Worm (Caenorhabditis elegans) whole organism, L4 larva: ENCODE data around the gene mlc-6.

Source experiments
- F26F4.8 ChIP-seq: fragments of 200-800 bp; sonication (Bioruptor generic); conservative IDR thresholded peaks from 2 replicates; pipeline ENCODE4 v1.3.6; 2022; ENCODE audit warnings: missing genetic modification characterization, missing compliant biosample characterization
- F37D6.2 ChIP-seq: sonication (generic microtip); optimal IDR thresholded peaks from 2 replicates; lab custom pipeline; 2016; ENCODE audit warnings: mild to moderate bottlenecking, missing genetic modification characterization, missing compliant biosample characterization
- R02D3.7 ChIP-seq: fragments of 150-350 bp; sonication (generic microtip); optimal IDR thresholded peaks from 3 replicates; lab custom pipeline; 2014; ENCODE audit warnings: missing biosample characterization, missing genetic modification characterization
- aha-1 ChIP-seq: fragments of 150-350 bp; peaks from one replicate; lab custom pipeline; 2014; ENCODE audit warnings: missing biosample characterization, missing genetic modification characterization
- ceh-28 ChIP-seq: fragments of 150-350 bp; optimal IDR thresholded peaks from 2 replicates; lab custom pipeline; 2014; ENCODE audit warnings: missing biosample characterization, missing genetic modification reagents, missing genetic modification characterization
- ceh-44 ChIP-seq: fragments of 200-800 bp; sonication (Bioruptor generic); IDR thresholded peaks from 2 replicates; pipeline ENCODE4 v1.3.6; 2022; ENCODE audit warnings: missing genetic modification reagents, missing genetic modification characterization, missing compliant biosample characterization
- ceh-62 ChIP-seq: sonication (generic microtip); optimal IDR thresholded peaks from 2 replicates; lab custom pipeline; 2017; ENCODE audit warnings: missing biosample characterization, missing genetic modification characterization
- ces-1 ChIP-seq: fragments of 150-350 bp; sonication (generic microtip); optimal IDR thresholded peaks from 4 replicates; lab custom pipeline; 2014; ENCODE audit warnings: missing biosample characterization, missing genetic modification reagents, missing genetic modification characterization
- daf-12 ChIP-seq: fragments of 150-350 bp; optimal IDR thresholded peaks from 2 replicates; lab custom pipeline; 2014; ENCODE audit warnings: missing biosample characterization, missing genetic modification reagents, missing genetic modification characterization
- daf-8 ChIP-seq: fragments of 200-800 bp; sonication (Bioruptor generic); IDR thresholded peaks from 2 replicates; pipeline ENCODE4 v1.3.6; 2022; ENCODE audit warnings: missing genetic modification characterization, missing compliant biosample characterization
- duxl-1 ChIP-seq: sonication (generic microtip); optimal IDR thresholded peaks from 2 replicates; lab custom pipeline; 2016; ENCODE audit warnings: mild to moderate bottlenecking, missing genetic modification characterization, moderate library complexity, missing compliant biosample characterization; ENCODE audit not compliant: poor library complexity
- dve-1 ChIP-seq: sonication (generic microtip); optimal IDR thresholded peaks from 2 replicates; lab custom pipeline; 2017; ENCODE audit warnings: antibody characterized with exemption, mild to moderate bottlenecking, missing genetic modification characterization, missing compliant biosample characterization; ENCODE audit not compliant: insufficient read depth
- lim-7 ChIP-seq: fragments of 200-800 bp; sonication (Bioruptor generic); IDR thresholded peaks from 2 replicates; pipeline ENCODE4 v1.3.6; 2022; ENCODE audit warnings: missing genetic modification characterization, missing compliant biosample characterization
- lin-1 ChIP-seq: fragments of 200-800 bp; sonication (Bioruptor generic); IDR thresholded peaks from 2 replicates; pipeline ENCODE4 v1.3.6; 2022; ENCODE audit warnings: missing genetic modification reagents, missing genetic modification characterization, missing compliant biosample characterization
- lin-38 ChIP-seq: fragments of 200-800 bp; sonication (Bioruptor generic); IDR thresholded peaks from 2 replicates; pipeline ENCODE4 v1.3.6; 2022; ENCODE audit warnings: missing genetic modification reagents, missing genetic modification characterization, missing compliant biosample characterization
- lsy-2 ChIP-seq, 2 experiments: fragments of 150-350 bp in 1 of 2; sonication (generic microtip) in 1 of 2; optimal IDR thresholded peaks; 2 replicates each; lab custom pipeline; 2014 to 2017; ENCODE audit warnings: missing biosample characterization in 2 of 2, missing genetic modification characterization in 2 of 2
- mxl-3 ChIP-seq: fragments of 200-800 bp; sonication (Bioruptor generic); optimal IDR thresholded peaks from 2 replicates; lab custom pipeline; 2018; ENCODE audit warnings: mild to moderate bottlenecking, missing genetic modification characterization, missing compliant biosample characterization
- nhr-28 ChIP-seq: fragments of 150-350 bp; optimal IDR thresholded peaks from 2 replicates; lab custom pipeline; 2014; ENCODE audit warnings: missing biosample characterization, missing genetic modification characterization
- nhr-41 ChIP-seq: fragments of 200-800 bp; sonication (Bioruptor generic); IDR thresholded peaks from 2 replicates; pipeline ENCODE4 v1.3.6; 2022; ENCODE audit warnings: missing genetic modification reagents, missing genetic modification characterization, missing compliant biosample characterization
- nhr-76 ChIP-seq: fragments of 150-350 bp; optimal IDR thresholded peaks from 2 replicates; lab custom pipeline; 2014; ENCODE audit warnings: missing biosample characterization, missing genetic modification characterization
- pha-4 ChIP-seq, 2 experiments: fragments of 150-350 bp in 1 of 2; fragments of 200-800 bp in 1 of 2; sonication (Bioruptor generic) in 1 of 2; IDR thresholded peaks in 1 of 2; optimal IDR thresholded peaks in 1 of 2; 2 replicates each; pipeline versions ENCODE4 v1.3.6 to Lab custom; 2014 to 2022; ENCODE audit warnings: missing genetic modification characterization in 2 of 2, missing genetic modification reagents in 2 of 2, missing biosample characterization in 1 of 2, missing compliant biosample characterization in 1 of 2
- pqm-1 ChIP-seq: sonication (generic microtip); optimal IDR thresholded peaks from 2 replicates; lab custom pipeline; 2017; ENCODE audit warnings: missing biosample characterization, missing genetic modification characterization
- set-16 ChIP-seq: fragments of 200-800 bp; sonication (Bioruptor generic); IDR thresholded peaks from 2 replicates; pipeline ENCODE4 v1.3.6; 2022; ENCODE audit warnings: missing genetic modification reagents, missing genetic modification characterization, missing compliant biosample characterization
- skn-1 ChIP-seq: fragments of 150-350 bp; optimal IDR thresholded peaks from 2 replicates; lab custom pipeline; 2014; ENCODE audit warnings: missing biosample characterization, missing genetic modification characterization
- snpc-4 ChIP-seq: fragments of 150-350 bp; optimal IDR thresholded peaks from 2 replicates; lab custom pipeline; 2014; ENCODE audit warnings: missing biosample characterization, missing genetic modification characterization
- spr-1 ChIP-seq: sonication (generic microtip); optimal IDR thresholded peaks from 2 replicates; lab custom pipeline; 2016; ENCODE audit warnings: mild to moderate bottlenecking, missing genetic modification characterization, missing compliant biosample characterization
- spr-3 ChIP-seq: fragments of 200-800 bp; sonication (Bioruptor generic); optimal IDR thresholded peaks from 2 replicates; lab custom pipeline; 2018; ENCODE audit warnings: mild to moderate bottlenecking, missing genetic modification characterization, missing compliant biosample characterization
- tag-97 ChIP-seq: fragments of 200-800 bp; sonication (Bioruptor generic); IDR thresholded peaks from 2 replicates; pipeline ENCODE4 v1.3.6; 2022; ENCODE audit warnings: missing genetic modification characterization, missing compliant biosample characterization
- unc-130 ChIP-seq: sonication (generic microtip); optimal IDR thresholded peaks from 2 replicates; lab custom pipeline; 2016; ENCODE audit warnings: missing genetic modification reagents, missing genetic modification characterization, missing compliant biosample characterization
- unc-62 ChIP-seq, 3 experiments: fragments of 150-350 bp in 1 of 3; sonication (generic microtip); optimal IDR thresholded peaks in 2 of 3; peaks in 1 of 3; 1 replicate in 1 of 3; 2 replicates in 2 of 3; lab custom pipeline; 2014 to 2017; ENCODE audit warnings: missing biosample characterization in 3 of 3, missing genetic modification characterization in 3 of 3, missing genetic modification reagents in 3 of 3, missing genotype in 1 of 3
- vab-7 ChIP-seq: fragments of 200-800 bp; sonication (Bioruptor generic); IDR thresholded peaks from 2 replicates; pipeline ENCODE4 v1.3.6; 2022; ENCODE audit warnings: missing genetic modification reagents, missing genetic modification characterization, missing compliant biosample characterization
- zip-11 ChIP-seq: fragments of 200-800 bp; sonication (Bioruptor generic); IDR thresholded peaks from 2 replicates; pipeline ENCODE4 v1.3.6; 2022; ENCODE audit warnings: missing genetic modification characterization, missing compliant biosample characterization
- zip-2 ChIP-seq: fragments of 150-350 bp; optimal IDR thresholded peaks from 2 replicates; lab custom pipeline; 2014; ENCODE audit warnings: missing biosample characterization, missing genetic modification characterization

The mlc-6 gene

ce11 chrX:14255031-14255430 is 8.6 kb upstream of the mlc-6 start, which contains the start of gene E02H4.5:
E02H4.5 (minus strand) TSS chrX:14255131.
- TF ChIP-seq duxl-1 (tag; lab: Kevin White, UChicago) (no peak), nhr-28 (tag; lab: Kevin White, UChicago) (no peak), spr-3 (GFP tag; lab: Kevin White, UChicago) (no peak), unc-62 (GFP tag; optimal IDR thresholded peaks at IDR 0.05 in 1 of 2; lab: Kevin White, UChicago) (no peak), unc-62 (tag; optimal IDR thresholded peaks at IDR 0.05; lab: Kevin White, UChicago) (no peak), zip-11 (no peak), set-16 (GFP tag; lab: Robert Waterston, UW) (no peak), nhr-41 (GFP tag; lab: Robert Waterston, UW) (no peak), vab-7 (GFP tag; lab: Robert Waterston, UW) (no peak), ceh-44 (GFP tag; lab: Robert Waterston, UW) (no peak)

- no peak for TF ChIP-seq snpc-4
- TF ChIP-seq nhr-76 (tag; lab: Kevin White, UChicago): no peak
- no peak for TF ChIP-seq F37D6.2 (tag; lab: Kevin White, UChicago)
- TF ChIP-seq ces-1 (GFP tag; lab: Kevin White, UChicago): no peak
- no peak for TF ChIP-seq lim-7 (GFP tag; lab: Robert Waterston, UW)
- no peak for TF ChIP-seq pqm-1
- no peak for TF ChIP-seq mxl-3 (GFP tag; lab: Kevin White, UChicago)
- TF ChIP-seq R02D3.7 (tag; lab: Kevin White, UChicago): no peak
- TF ChIP-seq tag-97 (GFP tag; lab: Robert Waterston, UW): no peak
- TF ChIP-seq F26F4.8 (GFP tag; lab: Robert Waterston, UW): no peak
- no peak for TF ChIP-seq spr-1
- TF ChIP-seq daf-8 (GFP tag; lab: Robert Waterston, UW): no peak
- TF ChIP-seq daf-12: no peak
- TF ChIP-seq ceh-28 (tag; lab: Kevin White, UChicago): no peak
These were observed 5.6 kb upstream of the mlc-6 start, which contains the start of gene E02H4.6 for ce11 chrX:14252042-14252441. E02H4.6 (minus strand) TSS chrX:14252142.

ce11 chrX:14247436-14248103 is 1.2 kb upstream of the mlc-6 start, which contains the start of gene K04C1.5:
K04C1.5 (plus strand) TSS chrX:14248053.
- TF ChIP-seq nhr-76 (tag; lab: Kevin White, UChicago) (no peak), aha-1 (peak; percentile 58)
- TF ChIP-seq, all 104 proteins: peak for 1

ce11 chrX:14244493-14244892 is 1.9 kb downstream of the mlc-6 start:
- TF ChIP-seq lin-38 (GFP tag; lab: Robert Waterston, UW) (no peak), ceh-62 (no peak), unc-130 (GFP tag; lab: Kevin White, UChicago) (no peak), pha-4 (GFP tag; IDR thresholded peaks at IDR 0.05; lab: Robert Waterston, UW) (no peak), pha-4 (tag; optimal IDR thresholded peaks at IDR 0.05; lab: Kevin White, UChicago) (peak; percentile 14), daf-8 (GFP tag; lab: Robert Waterston, UW) (no peak), ceh-44 (GFP tag; lab: Robert Waterston, UW) (no peak), nhr-76 (tag; lab: Kevin White, UChicago) (no peak), dve-1 (tag; lab: Kevin White, UChicago) (peak; percentile 33), mxl-3 (GFP tag; lab: Kevin White, UChicago) (peak; percentile 25), unc-62 (GFP tag; optimal IDR thresholded peaks at IDR 0.05 in 1 of 2; lab: Kevin White, UChicago) (peak in 1 of 2 experiments; percentile 16), unc-62 (tag; optimal IDR thresholded peaks at IDR 0.05; lab: Kevin White, UChicago) (no peak), zip-2 (tag; lab: Kevin White, UChicago) (no peak), nhr-28 (tag; lab: Kevin White, UChicago) (peak; percentile 71), skn-1 (tag; lab: Kevin White, UChicago) (no peak), lsy-2 (tag; optimal IDR thresholded peaks at IDR 0.05; lab: Kevin White, UChicago) (no peak), aha-1 (peak; percentile 70), lin-1 (no peak)
